Fruit fly (Drosophila melanogaster): ENCODE results near the gene CG7215.

Gene CG7215

dm6 chr3R:18166261-18166720 lies 782 bp downstream of the CG7215 start (continued):
- peak; percentile 6 for TF ChIP-seq CG2120 (GFP tag; optimal IDR thresholded peaks at IDR 0.05)
- TF ChIP-seq nerfin-2 (GFP tag; IDR thresholded peaks at IDR 0.05; ENCODE audit: partially characterized antibody), result no peak
- no peak for TF ChIP-seq fd96Cb (tag; optimal IDR thresholded peaks at IDR 0.05)
- TF ChIP-seq NfI (GFP tag; optimal IDR thresholded peaks at IDR 0.05), result no peak
- no peak for TF ChIP-seq CG7556 (GFP tag; optimal IDR thresholded peaks at IDR 0.05)
- TF ChIP-seq mld (GFP tag; IDR thresholded peaks at IDR 0.05; ENCODE audit: partially characterized antibody), result 0 out of 3 replicates have a peak, but pooled peaks have one; percentile 29
- peak; percentile 25 for TF ChIP-seq CG11504 (tag; optimal IDR thresholded peaks at IDR 0.05)
- peak; percentile 18 for TF ChIP-seq CG15514 (GFP tag; optimal IDR thresholded peaks at IDR 0.05)
- no peak for TF ChIP-seq zen2 (GFP tag; IDR thresholded peaks at IDR 0.05; ENCODE audit: partially characterized antibody)
- no peak for TF ChIP-seq CG16779 (GFP tag; IDR thresholded peaks at IDR 0.05)
- no peak for TF ChIP-seq oc (tag; optimal IDR thresholded peaks at IDR 0.05)
- no peak for TF ChIP-seq CG30403 (GFP tag; optimal IDR thresholded peaks at IDR 0.05)
- no peak for TF ChIP-seq CG4404 (GFP tag; IDR thresholded peaks at IDR 0.05)
- no peak for TF ChIP-seq CG18599 (GFP tag; optimal IDR thresholded peaks at IDR 0.05)
- no peak for TF ChIP-seq sima (GFP tag; optimal IDR thresholded peaks at IDR 0.05)
- peak; percentile 33 for TF ChIP-seq dm (GFP tag; optimal IDR thresholded peaks at IDR 0.05)
- peak; percentile 34 for TF ChIP-seq CG7928 (GFP tag; optimal IDR thresholded peaks at IDR 0.05)
- TF ChIP-seq CG13287 (GFP tag; IDR thresholded peaks at IDR 0.05; ENCODE audit: partially characterized antibody), result peak; percentile 18
- no peak for TF ChIP-seq sr (GFP tag; IDR thresholded peaks at IDR 0.05)
- no peak for TF ChIP-seq pum (GFP tag; optimal IDR thresholded peaks at IDR 0.05)
- no peak for TF ChIP-seq CG6175 (GFP tag; IDR thresholded peaks at IDR 0.05)
- TF ChIP-seq crp (GFP tag; optimal IDR thresholded peaks at IDR 0.05), result peak in 1 of 2 experiments; percentile 20
- TF ChIP-seq CG12236 (GFP tag; optimal IDR thresholded peaks at IDR 0.05), result no peak
- TF ChIP-seq CG10209 (GFP tag; optimal IDR thresholded peaks at IDR 0.05), result no peak
- TF ChIP-seq aop (GFP tag; IDR thresholded peaks at IDR 0.05), result no peak
- TF ChIP-seq CG11456 (GFP tag; IDR thresholded peaks at IDR 0.05), result no peak
- 0 out of 2 replicates have a peak, but pooled peaks have one; percentile 8 for TF ChIP-seq crol (GFP tag; IDR thresholded peaks at IDR 0.05)
- no peak for TF ChIP-seq TFAM (GFP tag; optimal IDR thresholded peaks at IDR 0.05)
- TF ChIP-seq CG8089 (GFP tag; optimal IDR thresholded peaks at IDR 0.05), result no peak
- no peak for TF ChIP-seq Dref (GFP tag; IDR thresholded peaks at IDR 0.05)
- no peak for TF ChIP-seq CG30020 (tag; optimal IDR thresholded peaks at IDR 0.05)
- no peak for TF ChIP-seq Aef1 (GFP tag; IDR thresholded peaks at IDR 0.05)
- TF ChIP-seq CG17361 (GFP tag; IDR thresholded peaks at IDR 0.05), result no peak
- peak in 1 of 2 experiments; percentile 94 for TF ChIP-seq Pdp1 (GFP tag; optimal IDR thresholded peaks at IDR 0.05)
- TF ChIP-seq CG4820 (GFP tag; optimal IDR thresholded peaks at IDR 0.05), result no peak
- no peak for TF ChIP-seq pita (GFP tag; optimal IDR thresholded peaks at IDR 0.05)
- peak; percentile 38 for TF ChIP-seq pzg (GFP tag; optimal IDR thresholded peaks at IDR 0.05)
- no peak for TF ChIP-seq CG17912 (GFP tag; optimal IDR thresholded peaks at IDR 0.05)
- TF ChIP-seq Fer1 (GFP tag; optimal IDR thresholded peaks at IDR 0.05), result peak; percentile 10
- no peak for TF ChIP-seq CG7745 (tag; optimal IDR thresholded peaks at IDR 0.05)
- TF ChIP-seq chif (GFP tag; optimal IDR thresholded peaks at IDR 0.05), result no peak
- no peak for TF ChIP-seq CG3163 (GFP tag; optimal IDR thresholded peaks at IDR 0.05)
- no peak for TF ChIP-seq lmd (GFP tag; IDR thresholded peaks at IDR 0.05)
- no peak for TF ChIP-seq ham (GFP tag; IDR thresholded peaks at IDR 0.05)
- no peak for TF ChIP-seq kah (GFP tag; optimal IDR thresholded peaks at IDR 0.05)
- no peak for TF ChIP-seq Dp (GFP tag; optimal IDR thresholded peaks at IDR 0.05)
- TF ChIP-seq Dek (tag; optimal IDR thresholded peaks at IDR 0.05), result no peak
- no peak for TF ChIP-seq CG4730 (GFP tag; IDR thresholded peaks at IDR 0.05)
- TF ChIP-seq Ravus (GFP tag; IDR thresholded peaks at IDR 0.05), result no peak
- TF ChIP-seq CG33213 (GFP tag; optimal IDR thresholded peaks at IDR 0.05), result no peak
- TF ChIP-seq Nf-YC (tag; optimal IDR thresholded peaks at IDR 0.05), result peak; percentile 27
